Fruit fly (Drosophila melanogaster) whole organism, embryonic: Measurements from ENCODE around the gene tHMG1.

Experiments used
- CG10147 ChIP-seq: fragments of 200-800 bp; sonication (Bioruptor generic); optimal IDR thresholded peaks from 2 replicates; lab custom pipeline; 2019; ENCODE audit warnings: missing biosample characterization, mild to moderate bottlenecking, missing genetic modification characterization, moderate library complexity
- CG1792 ChIP-seq: fragments of 200-800 bp; sonication (Bioruptor generic); optimal IDR thresholded peaks from 2 replicates; lab custom pipeline; 2016; ENCODE audit warnings: missing biosample characterization, missing genetic modification characterization
- sima ChIP-seq: fragments of 200-800 bp; sonication (Bioruptor generic); optimal IDR thresholded peaks from 2 replicates; lab custom pipeline; 2016; ENCODE audit warnings: missing biosample characterization, missing genetic modification characterization
- tio ChIP-seq: fragments of 200-800 bp; sonication (Bioruptor generic); optimal IDR thresholded peaks from 2 replicates; lab custom pipeline; 2017; ENCODE audit warnings: missing biosample characterization, missing genetic modification characterization, inconsistent platforms

- no peak for TF ChIP-seq tio (GFP tag; lab: Kevin White, UChicago)
- TF ChIP-seq CG10147 (GFP tag; lab: Kevin White, UChicago), result peak; percentile 14
- no peak for TF ChIP-seq CG1792 (GFP tag; lab: Kevin White, UChicago)
- no peak for TF ChIP-seq sima (GFP tag; lab: Kevin White, UChicago)
Observed at dm6 chr3R:22464611-22465113, 27.0 kb upstream of the tHMG1 start, which contains the start of gene CG7054.
